Fruit fly (Drosophila melanogaster) whole organism, embryonic: ENCODE results near the gene Coq7.

Source experiments
- Bgb ChIP-seq: fragments of 200-800 bp; sonication (Bioruptor generic); IDR thresholded peaks from 2 replicates; pipeline ENCODE4 v1.3.6; 2022; ENCODE audit warnings: missing biosample characterization, missing genetic modification characterization; ENCODE audit not compliant: partially characterized antibody
- CG11560 ChIP-seq: fragments of 200-800 bp; sonication (Bioruptor generic); IDR thresholded peaks from 3 replicates; pipeline ENCODE4 v1.3.6; 2022; ENCODE audit warnings: missing biosample characterization, missing genetic modification characterization
- CG12744 ChIP-seq: fragments of 200-800 bp; sonication (Bioruptor generic); optimal IDR thresholded peaks from 2 replicates; lab custom pipeline; 2016; ENCODE audit warnings: missing biosample characterization, missing genetic modification characterization
- CG14014 ChIP-seq: fragments of 200-800 bp; sonication (Bioruptor generic); IDR thresholded peaks from 2 replicates; pipeline ENCODE4 v1.3.6; 2022; ENCODE audit warnings: missing biosample characterization, missing genetic modification characterization
- CG15073 ChIP-seq: fragments of 200-800 bp; sonication (Bioruptor generic); optimal IDR thresholded peaks from 2 replicates; lab custom pipeline; 2016; ENCODE audit warnings: missing biosample characterization, missing genetic modification characterization
- CG15479 ChIP-seq: fragments of 200-800 bp; sonication (Bioruptor generic); optimal IDR thresholded peaks from 3 replicates; lab custom pipeline; 2019; ENCODE audit warnings: missing biosample characterization, mild to moderate bottlenecking, missing genetic modification characterization, moderate library complexity
- CG15601 ChIP-seq: fragments of 200-800 bp; sonication (Bioruptor generic); optimal IDR thresholded peaks from 3 replicates; lab custom pipeline; 2019; ENCODE audit warnings: missing biosample characterization, mild to moderate bottlenecking, missing genetic modification characterization, moderate library complexity
- CG17912 ChIP-seq: fragments of 200-800 bp; sonication (Bioruptor generic); optimal IDR thresholded peaks from 2 replicates; lab custom pipeline; 2018; ENCODE audit warnings: missing biosample characterization, mild to moderate bottlenecking, missing genetic modification characterization
- CG18011 ChIP-seq: fragments of 200-800 bp; sonication (Bioruptor generic); optimal IDR thresholded peaks from 2 replicates; lab custom pipeline; 2017; ENCODE audit warnings: missing biosample characterization, missing genetic modification characterization, mild to moderate bottlenecking, moderate library complexity, missing genotype
- CG2202 ChIP-seq: fragments of 200-800 bp; sonication (Bioruptor generic); optimal IDR thresholded peaks from 2 replicates; lab custom pipeline; 2018; ENCODE audit warnings: missing biosample characterization, mild to moderate bottlenecking, missing genetic modification characterization
- CG3163 ChIP-seq: fragments of 200-800 bp; sonication (Bioruptor generic); optimal IDR thresholded peaks from 3 replicates; lab custom pipeline; 2016; ENCODE audit warnings: missing biosample characterization, missing genetic modification characterization
- CG4404 ChIP-seq: fragments of 200-800 bp; sonication (Bioruptor generic); IDR thresholded peaks from 2 replicates; pipeline ENCODE4 v1.3.6; 2022; ENCODE audit warnings: missing biosample characterization, missing genetic modification characterization
- CG4820 ChIP-seq: fragments of 200-800 bp; sonication (Bioruptor generic); optimal IDR thresholded peaks from 3 replicates; lab custom pipeline; 2016; ENCODE audit warnings: missing biosample characterization, missing genetic modification characterization
- CG6683 ChIP-seq: fragments of 200-800 bp; sonication (Bioruptor generic); optimal IDR thresholded peaks from 2 replicates; lab custom pipeline; 2017; ENCODE audit warnings: missing biosample characterization, mild to moderate bottlenecking, missing genetic modification characterization, missing genetic modification reagents
- CG7271 ChIP-seq: fragments of 200-800 bp; sonication (Bioruptor generic); optimal IDR thresholded peaks from 2 replicates; lab custom pipeline; 2018; ENCODE audit warnings: missing biosample characterization, mild to moderate bottlenecking, missing genetic modification characterization, moderate library complexity
- CG7786 ChIP-seq: fragments of 200-800 bp; sonication (Bioruptor generic); optimal IDR thresholded peaks from 2 replicates; lab custom pipeline; 2016; ENCODE audit warnings: missing biosample characterization, missing genetic modification characterization
- CG7839 ChIP-seq: fragments of 200-800 bp; sonication (Bioruptor generic); optimal IDR thresholded peaks from 3 replicates; lab custom pipeline; 2018; ENCODE audit warnings: missing biosample characterization, mild to moderate bottlenecking, missing genetic modification characterization, moderate library complexity
- CG8388 ChIP-seq: fragments of 200-800 bp; sonication (Bioruptor generic); optimal IDR thresholded peaks from 2 replicates; lab custom pipeline; 2019; ENCODE audit warnings: missing biosample characterization, mild to moderate bottlenecking, missing genetic modification characterization, moderate library complexity
- CG9797 ChIP-seq: fragments of 200-800 bp; sonication (Bioruptor generic); optimal IDR thresholded peaks from 3 replicates; lab custom pipeline; 2018; ENCODE audit warnings: missing biosample characterization, mild to moderate bottlenecking, missing genetic modification characterization
- CG9876 ChIP-seq: fragments of 200-800 bp; sonication (Bioruptor generic); optimal IDR thresholded peaks from 2 replicates; lab custom pipeline; 2016; ENCODE audit warnings: missing biosample characterization, missing genetic modification characterization
- Fer1 ChIP-seq: fragments of 200-800 bp; sonication (Bioruptor generic); optimal IDR thresholded peaks from 2 replicates; lab custom pipeline; 2017; ENCODE audit warnings: missing biosample characterization, mild to moderate bottlenecking, missing genetic modification characterization
- HLHmδ ChIP-seq: fragments of 200-800 bp; sonication (Bioruptor generic); optimal IDR thresholded peaks from 2 replicates; lab custom pipeline; 2018; ENCODE audit warnings: missing biosample characterization, mild to moderate bottlenecking, missing genetic modification characterization, moderate library complexity
- Hr78 ChIP-seq, 2 experiments: fragments of 200-800 bp in 1 of 2; fragments of >200 bp in 1 of 2; sonication (Bioruptor generic) in 1 of 2; optimal IDR thresholded peaks; 2 replicates each; lab custom pipeline; 2017 to 2019; ENCODE audit warnings: missing biosample characterization in 2 of 2, missing genetic modification characterization in 2 of 2, mild to moderate bottlenecking in 1 of 2, moderate library complexity in 1 of 2
- Neu2 ChIP-seq: fragments of 200-800 bp; sonication (Bioruptor generic); optimal IDR thresholded peaks from 3 replicates; lab custom pipeline; 2016; ENCODE audit warnings: missing biosample characterization, missing genetic modification characterization, borderline replicate concordance
- Nf-YB ChIP-seq: fragments of 200-800 bp; sonication (Bioruptor generic); optimal IDR thresholded peaks from 3 replicates; lab custom pipeline; 2019; ENCODE audit warnings: missing biosample characterization, mild to moderate bottlenecking, missing genetic modification characterization, moderate library complexity
- Poxn ChIP-seq: fragments of 200-800 bp; sonication (Bioruptor generic); IDR thresholded peaks from 2 replicates; pipeline ENCODE4 v1.3.6; 2022; ENCODE audit warnings: missing biosample characterization, missing genetic modification characterization
- Spps ChIP-seq: fragments of 200-800 bp; sonication (Bioruptor generic); optimal IDR thresholded peaks from 2 replicates; lab custom pipeline; 2018; ENCODE audit warnings: missing biosample characterization, mild to moderate bottlenecking, missing genetic modification characterization
- Xrp1 ChIP-seq: fragments of 200-800 bp; sonication (Bioruptor generic); IDR thresholded peaks from 2 replicates; pipeline ENCODE4 v1.3.6; 2022; ENCODE audit warnings: missing biosample characterization, missing genetic modification characterization
- bbx ChIP-seq: fragments of 200-800 bp; sonication (Bioruptor generic); IDR thresholded peaks from 2 replicates; pipeline ENCODE4 v1.3.6; 2022; ENCODE audit warnings: missing biosample characterization, missing genetic modification characterization; ENCODE audit not compliant: partially characterized antibody
- dan ChIP-seq: fragments of 200-800 bp; sonication (Bioruptor generic); IDR thresholded peaks from 2 replicates; pipeline ENCODE4 v1.3.6; 2022; ENCODE audit warnings: missing biosample characterization, missing genetic modification characterization
- ham ChIP-seq: fragments of 200-800 bp; sonication (Bioruptor generic); IDR thresholded peaks from 2 replicates; pipeline ENCODE4 v1.3.6; 2022; ENCODE audit warnings: missing biosample characterization, missing genetic modification characterization
- hbn ChIP-seq: fragments of 200-800 bp; sonication (Bioruptor generic); IDR thresholded peaks from 2 replicates; pipeline ENCODE4 v1.3.6; 2022; ENCODE audit warnings: missing biosample characterization, missing genetic modification characterization; ENCODE audit not compliant: partially characterized antibody
- jigr1 ChIP-seq: fragments of 200-800 bp; sonication (Bioruptor generic); IDR thresholded peaks from 3 replicates; pipeline ENCODE4 v1.3.6; 2022; ENCODE audit warnings: missing biosample characterization, missing genetic modification characterization
- kay ChIP-seq: fragments of 200-800 bp; sonication (Bioruptor generic); optimal IDR thresholded peaks from 2 replicates; lab custom pipeline; 2016; ENCODE audit warnings: missing biosample characterization, missing genetic modification characterization
- lilli ChIP-seq: fragments of 200-800 bp; sonication (Bioruptor generic); optimal IDR thresholded peaks from 3 replicates; lab custom pipeline; 2016; ENCODE audit warnings: missing biosample characterization, missing genetic modification characterization
- luna ChIP-seq: fragments of 200-800 bp; sonication (Bioruptor generic); optimal IDR thresholded peaks from 2 replicates; lab custom pipeline; 2016; ENCODE audit warnings: missing biosample characterization, missing genetic modification characterization
- mam ChIP-seq: fragments of 200-800 bp; sonication (Bioruptor generic); optimal IDR thresholded peaks from 3 replicates; lab custom pipeline; 2016; ENCODE audit warnings: missing biosample characterization, missing genetic modification characterization
- mld ChIP-seq: fragments of 200-800 bp; sonication (Bioruptor generic); IDR thresholded peaks from 3 replicates; pipeline ENCODE4 v1.3.6; 2022; ENCODE audit warnings: missing biosample characterization, missing genetic modification characterization; ENCODE audit not compliant: partially characterized antibody
- onecut ChIP-seq: fragments of 200-800 bp; sonication (Bioruptor generic); IDR thresholded peaks from 2 replicates; pipeline ENCODE4 v1.3.6; 2022; ENCODE audit warnings: missing biosample characterization, missing genetic modification characterization
- pb ChIP-seq: fragments of 200-800 bp; sonication (Bioruptor generic); optimal IDR thresholded peaks from 3 replicates; lab custom pipeline; 2016; ENCODE audit warnings: missing biosample characterization, missing genetic modification characterization
- peb ChIP-seq: fragments of 200-800 bp; sonication (Bioruptor generic); IDR thresholded peaks from 2 replicates; pipeline ENCODE4 v1.3.6; 2022; ENCODE audit warnings: missing biosample characterization, missing genetic modification characterization
- pho ChIP-seq: fragments of 200-800 bp; sonication (Bioruptor generic); optimal IDR thresholded peaks from 2 replicates; lab custom pipeline; 2016; ENCODE audit warnings: missing biosample characterization, missing genetic modification characterization
- ro ChIP-seq: fragments of 200-800 bp; sonication (Bioruptor generic); IDR thresholded peaks from 2 replicates; pipeline ENCODE4 v1.3.6; 2022; ENCODE audit warnings: missing biosample characterization, missing genetic modification characterization
- seq ChIP-seq: fragments of 200-800 bp; sonication (Bioruptor generic); IDR thresholded peaks from 2 replicates; pipeline ENCODE4 v1.3.6; 2022; ENCODE audit warnings: missing biosample characterization, missing genetic modification characterization
- slbo ChIP-seq: fragments of 200-800 bp; sonication (Bioruptor generic); IDR thresholded peaks from 2 replicates; pipeline ENCODE4 v1.3.6; 2022; ENCODE audit warnings: missing biosample characterization, missing genetic modification characterization
- tin ChIP-seq: fragments of 200-800 bp; sonication (Bioruptor generic); optimal IDR thresholded peaks from 3 replicates; lab custom pipeline; 2016; ENCODE audit warnings: missing biosample characterization, missing genetic modification characterization
- trem ChIP-seq: fragments of 200-800 bp; optimal IDR thresholded peaks from 3 replicates; lab custom pipeline; 2019; ENCODE audit warnings: missing biosample characterization, mild to moderate bottlenecking, missing genetic modification characterization, moderate library complexity
- twi ChIP-seq: fragments of 200-800 bp; optimal IDR thresholded peaks from 2 replicates; lab custom pipeline; 2019; ENCODE audit warnings: missing biosample characterization, mild to moderate bottlenecking, missing genetic modification characterization, moderate library complexity

The Coq7 gene

dm6 chrX:6756175-6756718, 14.8 kb upstream of the Coq7 start, which contains the start of gene sov (continued):
- TF ChIP-seq dan (GFP tag; lab: Robert Waterston, UW): no peak
- peak; percentile 90 for TF ChIP-seq hbn
- no peak for TF ChIP-seq slbo (GFP tag; lab: Robert Waterston, UW)
- TF ChIP-seq, all 482 proteins: peak for 93

DNA sequence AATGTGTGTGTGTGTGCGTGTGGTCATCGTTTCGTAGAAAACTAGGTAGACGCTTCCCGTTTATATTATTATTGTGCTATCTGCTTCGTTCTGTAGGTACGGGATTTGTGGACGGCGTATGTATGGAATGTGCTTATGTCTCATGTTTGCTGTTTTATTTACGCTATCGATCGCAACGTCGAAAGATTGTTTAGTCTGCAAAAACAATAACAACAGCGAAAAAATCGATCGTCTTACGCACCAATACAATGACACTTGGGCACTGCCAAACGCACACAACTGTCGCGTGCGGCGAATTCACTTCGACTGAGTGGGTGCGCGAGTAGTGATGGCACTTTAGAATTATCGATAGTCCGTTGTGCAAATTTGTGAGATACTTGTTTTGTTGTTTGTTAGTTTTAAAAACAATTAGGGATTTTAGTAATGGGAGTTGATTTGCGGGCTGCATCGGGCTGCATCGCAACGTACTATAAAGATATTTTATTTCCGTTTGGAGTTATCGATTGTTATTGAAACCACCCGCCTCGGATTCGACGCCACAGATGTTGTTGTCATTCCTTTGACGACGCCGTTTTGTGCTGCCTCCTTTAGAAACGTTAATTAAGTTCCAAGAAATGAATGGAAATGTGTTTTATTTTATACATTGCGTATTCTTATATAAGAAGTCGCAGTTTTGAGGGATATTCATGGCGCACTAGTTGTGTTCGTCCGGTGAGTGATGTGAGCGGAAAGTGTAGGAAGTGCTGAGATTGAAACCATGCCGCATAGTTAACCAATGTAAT, 11.7 kb upstream of the Coq7 start:
- TF ChIP-seq Xrp1 (GFP tag; lab: Robert Waterston, UW) (no peak), trem (peak; percentile 57), CG7786 (GFP tag; lab: Kevin White, UChicago) (no peak), seq (no peak), CG7839 (tag; lab: Kevin White, UChicago) (no peak), Bgb (peak; percentile 75), Spps (tag; lab: Kevin White, UChicago) (no peak), luna (GFP tag; lab: Kevin White, UChicago) (no peak), bbx (GFP tag; lab: Robert Waterston, UW) (peak; percentile 64), onecut (peak; percentile 96), HLHmδ (GFP tag; lab: Kevin White, UChicago) (no peak), tin (GFP tag; lab: Kevin White, UChicago) (no peak), CG2202 (no peak), CG18011 (GFP tag; lab: Kevin White, UChicago) (no peak), CG15073 (no peak), pb (GFP tag; lab: Kevin White, UChicago) (no peak), CG9876 (GFP tag; lab: Kevin White, UChicago) (no peak), CG4404 (GFP tag; lab: Robert Waterston, UW) (no peak), Neu2 (GFP tag; lab: Kevin White, UChicago) (no peak), mld (GFP tag; lab: Robert Waterston, UW) (0 out of 3 replicates have a peak, but pooled peaks have one; percentile 49), ham (no peak), CG4820 (GFP tag; lab: Kevin White, UChicago) (no peak), CG7271 (tag; lab: Kevin White, UChicago) (no peak), CG17912 (GFP tag; lab: Kevin White, UChicago) (no peak), CG11560 (tag; lab: Robert Waterston, UW) (no peak), CG3163 (GFP tag; lab: Kevin White, UChicago) (no peak), CG15479 (GFP tag; lab: Kevin White, UChicago) (peak; percentile 41), lilli (no peak), jigr1 (GFP tag; lab: Robert Waterston, UW) (no peak), ro (GFP tag; lab: Robert Waterston, UW) (no peak), pho (GFP tag; lab: Kevin White, UChicago) (no peak), CG14014 (GFP tag; lab: Robert Waterston, UW) (no peak), Poxn (no peak), kay (GFP tag; lab: Kevin White, UChicago) (no peak), Hr78 (GFP tag; optimal IDR thresholded peaks at IDR 0.05; lab: Kevin White, UChicago) (no peak), Fer1 (GFP tag; lab: Kevin White, UChicago) (no peak), Nf-YB (GFP tag; lab: Kevin White, UChicago) (no peak), CG15601 (tag; lab: Kevin White, UChicago) (no peak), CG9797 (GFP tag; lab: Kevin White, UChicago) (peak; percentile 46), peb (no peak), mam (no peak), CG6683 (GFP tag; lab: Kevin White, UChicago) (no peak), CG8388 (GFP tag; lab: Kevin White, UChicago) (no peak), CG12744 (GFP tag; lab: Kevin White, UChicago) (no peak), twi (peak; percentile 30)
